Fruit fly (Drosophila melanogaster): Measurements from ENCODE around the gene r.

Gene r

dm6 chrX:16693805-16694387 is 38.7 kb downstream of the r start:
- TF ChIP-seq CG8478 (optimal IDR thresholded peaks at IDR 0.05), result no peak
- TF ChIP-seq CTCF (optimal IDR thresholded peaks at IDR 0.05), result no peak

dm6 chrX:16694477-16694876 is 39.3 kb downstream of the r start:
- TF ChIP-seq CG8478 (optimal IDR thresholded peaks at IDR 0.05), result no peak
- TF ChIP-seq CTCF (optimal IDR thresholded peaks at IDR 0.05), result no peak

- TF ChIP-seq CG8478 (optimal IDR thresholded peaks at IDR 0.05) (no peak), CTCF (optimal IDR thresholded peaks at IDR 0.05) (no peak)
Observed at dm6 chrX:16694959-16695358, 39.8 kb downstream of the r start, which contains the start of gene Septin4. Septin4 (minus strand) TSS chrX:16695173.

dm6 chrX:16695658-16696181 is 40.6 kb downstream of the r start, which contains the start of gene CG4678:
CG4678 (plus strand) TSS chrX:16696131.
- TF ChIP-seq CG8478 (optimal IDR thresholded peaks at IDR 0.05), result no peak
- peak in 1 of 2 experiments; percentile 23 for TF ChIP-seq CTCF (optimal IDR thresholded peaks at IDR 0.05)

- TF ChIP-seq CG8478 (optimal IDR thresholded peaks at IDR 0.05) (no peak), CTCF (optimal IDR thresholded peaks at IDR 0.05) (no peak)
Observed at dm6 chrX:16696614-16697519, 41.7 kb downstream of the r start.

dm6 chrX:16697882-16698571 is 42.9 kb downstream of the r start:
- TF ChIP-seq CTCF (optimal IDR thresholded peaks at IDR 0.05) (no peak), CG8478 (optimal IDR thresholded peaks at IDR 0.05) (no peak)

- TF ChIP-seq CTCF (optimal IDR thresholded peaks at IDR 0.05) (no peak), CG8478 (optimal IDR thresholded peaks at IDR 0.05) (no peak)
Observed at dm6 chrX:16700070-16700469, 44.9 kb downstream of the r start, which contains the start of gene CG9676. CG9676 (minus strand) TSS chrX:16700170.

- no peak for TF ChIP-seq CTCF (optimal IDR thresholded peaks at IDR 0.05)
- TF ChIP-seq CG8478 (optimal IDR thresholded peaks at IDR 0.05), result no peak
Observed at dm6 chrX:16701941-16702340, 46.8 kb downstream of the r start, which contains the start of gene sphe. sphe (minus strand) TSS chrX:16701972.

- no peak for TF ChIP-seq CTCF (optimal IDR thresholded peaks at IDR 0.05)
- no peak for TF ChIP-seq CG8478 (optimal IDR thresholded peaks at IDR 0.05)
Observed at dm6 chrX:16703747-16704146, 48.6 kb downstream of the r start, which contains the start of the genes CG9673 and CG4653. CG9673 (minus strand) TSS chrX:16703884. CG4653 (plus strand) TSS chrX:16704081.

- TF ChIP-seq CTCF (optimal IDR thresholded peaks at IDR 0.05), result no peak
Observed at dm6 chrX:16706774-16707173, 51.6 kb downstream of the r start, which contains the start of gene CG9672. CG9672 (minus strand) TSS chrX:16706874.

dm6 chrX:16711003-16711402 is 55.8 kb downstream of the r start, which contains the start of gene CG13008:
CG13008 (plus strand) TSS chrX:16711303.
- TF ChIP-seq CTCF (optimal IDR thresholded peaks at IDR 0.05) (no peak), CG8478 (optimal IDR thresholded peaks at IDR 0.05) (no peak)

- TF ChIP-seq CG8478 (optimal IDR thresholded peaks at IDR 0.05) (no peak), CTCF (optimal IDR thresholded peaks at IDR 0.05) (no peak)
Observed at dm6 chrX:16716649-16717048, 61.5 kb downstream of the r start.
